Fruit fly (Drosophila melanogaster) whole organism, prepupa: ENCODE measurements around the gene CG5886.

Experiments
- CG10669 ChIP-seq: fragments of 200-800 bp; sonication (Bioruptor generic); optimal IDR thresholded peaks from 3 replicates; lab custom pipeline; 2018; ENCODE audit warnings: missing biosample characterization, mild to moderate bottlenecking, missing genetic modification characterization, moderate library complexity
- CG1621 ChIP-seq: fragments of 200-800 bp; sonication (Bioruptor generic); optimal IDR thresholded peaks from 3 replicates; lab custom pipeline; 2018; ENCODE audit warnings: missing biosample characterization, mild to moderate bottlenecking, missing genetic modification characterization
- CG16779 ChIP-seq: fragments of 200-800 bp; sonication (Bioruptor generic); optimal IDR thresholded peaks from 3 replicates; lab custom pipeline; 2017; ENCODE audit warnings: missing biosample characterization, mild to moderate bottlenecking, missing genetic modification characterization
- CG31627 ChIP-seq: fragments of 200-800 bp; sonication (Bioruptor generic); optimal IDR thresholded peaks from 3 replicates; lab custom pipeline; 2016; ENCODE audit warnings: missing biosample characterization, missing genetic modification characterization
- CG32006 ChIP-seq: fragments of 200-800 bp; sonication (Bioruptor generic); optimal IDR thresholded peaks from 3 replicates; lab custom pipeline; 2017; ENCODE audit warnings: missing biosample characterization, mild to moderate bottlenecking, missing genetic modification characterization
- CG3919 ChIP-seq: fragments of 200-800 bp; sonication (Bioruptor generic); optimal IDR thresholded peaks from 3 replicates; lab custom pipeline; 2016; ENCODE audit warnings: missing biosample characterization, missing genetic modification characterization
- CG6163 ChIP-seq: fragments of 200-800 bp; sonication (Bioruptor generic); IDR thresholded peaks from 3 replicates; pipeline ENCODE4 v1.3.6; 2022; ENCODE audit warnings: missing biosample characterization, missing genetic modification characterization
- CG6276 ChIP-seq: fragments of 200-800 bp; sonication (Bioruptor generic); optimal IDR thresholded peaks from 2 replicates; lab custom pipeline; 2017; ENCODE audit warnings: missing biosample characterization, mild to moderate bottlenecking, missing genetic modification characterization
- CG6854 ChIP-seq: fragments of 200-800 bp; sonication (Bioruptor generic); optimal IDR thresholded peaks from 2 replicates; lab custom pipeline; 2017; ENCODE audit warnings: missing biosample characterization, mild to moderate bottlenecking, missing genetic modification characterization
- CG8119 ChIP-seq: fragments of 200-800 bp; sonication (Bioruptor generic); IDR thresholded peaks from 3 replicates; pipeline ENCODE4 v1.3.6; 2022; ENCODE audit warnings: missing biosample characterization, missing genetic modification characterization
- CG8319 ChIP-seq: fragments of 200-800 bp; sonication (Bioruptor generic); optimal IDR thresholded peaks from 3 replicates; lab custom pipeline; 2016; ENCODE audit warnings: missing biosample characterization, missing genetic modification characterization
- CG8632 ChIP-seq: fragments of 200-800 bp; sonication (Bioruptor generic); optimal IDR thresholded peaks from 3 replicates; lab custom pipeline; 2016; ENCODE audit warnings: missing biosample characterization, missing genetic modification characterization
- CG9139 ChIP-seq: fragments of 200-800 bp; sonication (Bioruptor generic); optimal IDR thresholded peaks from 3 replicates; lab custom pipeline; 2017; ENCODE audit warnings: missing biosample characterization, mild to moderate bottlenecking, missing genetic modification characterization
- Eip78C ChIP-seq: fragments of 200-800 bp; sonication (Bioruptor generic); peaks from one replicate; lab custom pipeline; 2016; ENCODE audit warnings: missing biosample characterization, missing genetic modification characterization
- Ets96B ChIP-seq: fragments of 200-800 bp; optimal IDR thresholded peaks from 2 replicates; lab custom pipeline; 2019; ENCODE audit warnings: missing biosample characterization, mild to moderate bottlenecking, missing genetic modification characterization, moderate library complexity
- Gug ChIP-seq: fragments of 200-800 bp; sonication (Bioruptor generic); IDR thresholded peaks from 2 replicates; pipeline ENCODE4 v1.3.6; 2022; ENCODE audit warnings: missing biosample characterization, missing genetic modification characterization
- Hr39 ChIP-seq: fragments of 200-800 bp; sonication (Bioruptor generic); optimal IDR thresholded peaks from 2 replicates; lab custom pipeline; 2016; ENCODE audit warnings: missing biosample characterization, missing genetic modification characterization
- Hr4 ChIP-seq: fragments of 200-800 bp; sonication (Bioruptor generic); optimal IDR thresholded peaks from 3 replicates; lab custom pipeline; 2016; ENCODE audit warnings: missing biosample characterization, missing genetic modification characterization
- OdsH ChIP-seq: fragments of 200-800 bp; sonication (Bioruptor generic); optimal IDR thresholded peaks from 3 replicates; lab custom pipeline; 2016; ENCODE audit warnings: missing biosample characterization, missing genetic modification characterization
- Smox ChIP-seq: fragments of 200-800 bp; sonication (Bioruptor generic); optimal IDR thresholded peaks from 3 replicates; lab custom pipeline; 2016; ENCODE audit warnings: missing biosample characterization, missing genetic modification characterization
- Sox14 ChIP-seq: fragments of 200-800 bp; sonication (Bioruptor generic); optimal IDR thresholded peaks from 3 replicates; lab custom pipeline; 2016; ENCODE audit warnings: missing biosample characterization, missing genetic modification characterization
- Sox15 ChIP-seq: fragments of 200-800 bp; sonication (Bioruptor generic); optimal IDR thresholded peaks from 3 replicates; lab custom pipeline; 2016; ENCODE audit warnings: missing biosample characterization, missing genetic modification characterization
- achi ChIP-seq: fragments of 200-800 bp; sonication (Bioruptor generic); optimal IDR thresholded peaks from 3 replicates; lab custom pipeline; 2016; ENCODE audit warnings: missing biosample characterization, missing genetic modification characterization
- acj6 ChIP-seq: fragments of 200-800 bp; sonication (Bioruptor generic); optimal IDR thresholded peaks from 3 replicates; lab custom pipeline; 2016; ENCODE audit warnings: missing biosample characterization, missing genetic modification characterization
- cyc ChIP-seq: fragments of 200-800 bp; sonication (Bioruptor generic); optimal IDR thresholded peaks from 3 replicates; lab custom pipeline; 2016; ENCODE audit warnings: missing biosample characterization, missing genetic modification characterization
- dac ChIP-seq: fragments of 200-800 bp; sonication (Bioruptor generic); optimal IDR thresholded peaks from 2 replicates; lab custom pipeline; 2017; ENCODE audit warnings: missing biosample characterization, mild to moderate bottlenecking, missing genetic modification characterization
- esn ChIP-seq: fragments of 200-800 bp; sonication (Bioruptor generic); optimal IDR thresholded peaks from 2 replicates; lab custom pipeline; 2016; ENCODE audit warnings: missing biosample characterization, mild to moderate bottlenecking, missing genetic modification characterization, moderate library complexity
- fkh ChIP-seq: fragments of 200-800 bp; sonication (Bioruptor generic); optimal IDR thresholded peaks from 3 replicates; lab custom pipeline; 2017; ENCODE audit warnings: missing biosample characterization, mild to moderate bottlenecking, missing genetic modification characterization, moderate library complexity
- net ChIP-seq: fragments of 200-800 bp; sonication (Bioruptor generic); optimal IDR thresholded peaks from 3 replicates; lab custom pipeline; 2016; ENCODE audit warnings: missing biosample characterization, missing genetic modification characterization
- pdm3 ChIP-seq: fragments of 200-800 bp; sonication (Bioruptor generic); optimal IDR thresholded peaks from 3 replicates; lab custom pipeline; 2016; ENCODE audit warnings: missing biosample characterization, missing genetic modification characterization
- spab ChIP-seq: fragments of 200-800 bp; sonication (Bioruptor generic); optimal IDR thresholded peaks from 2 replicates; lab custom pipeline; 2017; ENCODE audit warnings: missing biosample characterization, mild to moderate bottlenecking, missing genetic modification characterization, missing genetic modification reagents
- ss ChIP-seq, 2 experiments: fragments of 200-800 bp; sonication (Bioruptor generic); optimal IDR thresholded peaks; 2 replicates in 1 of 2; 3 replicates in 1 of 2; lab custom pipeline; 2017 to 2018; ENCODE audit warnings: mild to moderate bottlenecking in 2 of 2, missing biosample characterization in 2 of 2, missing genetic modification characterization in 2 of 2, moderate library complexity in 1 of 2
- svp ChIP-seq: fragments of 200-800 bp; sonication (Bioruptor generic); peaks from one replicate; lab custom pipeline; 2016; ENCODE audit warnings: missing biosample characterization, missing genetic modification characterization
- topi ChIP-seq: fragments of 200-800 bp; sonication (Bioruptor generic); optimal IDR thresholded peaks from 3 replicates; lab custom pipeline; 2016; ENCODE audit warnings: missing biosample characterization, missing genetic modification characterization

Gene CG5886

dm6 chr3R:25880198-25880970 lies 29.0 kb downstream of the CG5886 start (continued):
- TF ChIP-seq cyc (GFP tag; lab: Kevin White, UChicago) = peak; percentile 14
- peak; percentile 71 for TF ChIP-seq fkh (GFP tag; lab: Kevin White, UChicago)
- TF ChIP-seq Sox15 = no peak
- peak; percentile 47 for TF ChIP-seq Hr4 (GFP tag; lab: Kevin White, UChicago)
- peak; percentile 11; the same call in 1 of the 2 replicates for TF ChIP-seq Gug (GFP tag; lab: Robert Waterston, UW)
- TF ChIP-seq Sox14 (GFP tag; lab: Kevin White, UChicago) = no peak
- TF ChIP-seq CG1621 (tag; lab: Kevin White, UChicago) = no peak
- TF ChIP-seq net (GFP tag; lab: Kevin White, UChicago) = peak; percentile 52
- TF ChIP-seq CG10669 (GFP tag; lab: Kevin White, UChicago) = peak; percentile 28
- TF ChIP-seq CG8632 (GFP tag; lab: Kevin White, UChicago) = peak; percentile 57
- peak; percentile 15 for TF ChIP-seq pdm3
- TF ChIP-seq ss (GFP tag; optimal IDR thresholded peaks at IDR 0.05; lab: Kevin White, UChicago) = peak; percentile 9 to 50
- peak; percentile 63 for TF ChIP-seq achi (GFP tag; lab: Kevin White, UChicago)
- peak; percentile 39 for TF ChIP-seq CG31627 (GFP tag; lab: Kevin White, UChicago)

dm6 chr3R:25880971-25881809 lies 29.8 kb downstream of the CG5886 start, which contains the start of gene Tsp96F:
Gene Tsp96F, minus strand, starts transcription at chr3R:25881427.
- TF ChIP-seq topi (GFP tag; lab: Kevin White, UChicago) (peak; percentile 6), CG16779 (no peak), esn (no peak), CG6276 (GFP tag; lab: Kevin White, UChicago) (no peak), CG6854 (peak; percentile 19), CG8319 (GFP tag; lab: Kevin White, UChicago) (peak; percentile 98), Ets96B (tag; lab: Kevin White, UChicago) (no peak), CG32006 (GFP tag; lab: Kevin White, UChicago) (no peak), CG9139 (GFP tag; lab: Kevin White, UChicago) (no peak), CG3919 (GFP tag; lab: Kevin White, UChicago) (no peak), CG8119 (GFP tag; lab: Robert Waterston, UW) (peak; percentile 12; the same call in 1 of the 3 replicates), Hr39 (GFP tag; lab: Kevin White, UChicago) (no peak), svp (GFP tag; lab: Kevin White, UChicago) (peak; percentile 80), CG6163 (peak; percentile 41; the same call in 2 of the 3 replicates), Eip78C (GFP tag; lab: Kevin White, UChicago) (peak; percentile 17), CG10669 (GFP tag; lab: Kevin White, UChicago) (no peak), spab (GFP tag; lab: Kevin White, UChicago) (no peak)
- TF ChIP-seq, all 60 proteins: peak for 7

dm6 chr3R:25881915-25882314 lies 30.5 kb downstream of the CG5886 start, which contains the start of gene SppL:
Gene SppL, plus strand, starts transcription at chr3R:25881984.
- no peak for TF ChIP-seq dac (GFP tag; lab: Kevin White, UChicago)
- peak; percentile 73 for TF ChIP-seq Sox14 (GFP tag; lab: Kevin White, UChicago)
- no peak for TF ChIP-seq ss (GFP tag; optimal IDR thresholded peaks at IDR 0.05; lab: Kevin White, UChicago)
- no peak for TF ChIP-seq acj6 (GFP tag; lab: Kevin White, UChicago)
- TF ChIP-seq CG6854 = peak; percentile 18
- no peak for TF ChIP-seq OdsH (GFP tag; lab: Kevin White, UChicago)
- peak; percentile 83 for TF ChIP-seq fkh (GFP tag; lab: Kevin White, UChicago)
- no peak for TF ChIP-seq Sox15
- TF ChIP-seq CG6276 (GFP tag; lab: Kevin White, UChicago) = no peak
- TF ChIP-seq cyc (GFP tag; lab: Kevin White, UChicago) = no peak
- no peak for TF ChIP-seq Smox (GFP tag; lab: Kevin White, UChicago)
